Worm (Caenorhabditis elegans) whole organism, midembryonic: Measurements from ENCODE around the gene clec-41.

Experiments
- T22C8.4 ChIP-seq: fragments of 200-800 bp; sonication (Bioruptor generic); IDR thresholded peaks from 2 replicates; pipeline ENCODE4 v1.3.6; 2022; ENCODE audit warnings: missing genetic modification characterization, missing compliant biosample characterization
- cog-1 ChIP-seq: sonication (generic microtip); optimal IDR thresholded peaks from 2 replicates; lab custom pipeline; 2016; ENCODE audit warnings: missing genetic modification characterization, missing compliant biosample characterization
- flt-1 ChIP-seq: fragments of 200-800 bp; sonication (Bioruptor generic); IDR thresholded peaks from 2 replicates; pipeline ENCODE4 v1.3.6; 2022; ENCODE audit warnings: missing genetic modification characterization, missing compliant biosample characterization
- klf-2 ChIP-seq: fragments of 200-800 bp; sonication (Bioruptor generic); conservative IDR thresholded peaks from 2 replicates; pipeline ENCODE4 v1.3.6; 2022; ENCODE audit warnings: missing genetic modification reagents, missing genetic modification characterization, missing compliant biosample characterization
- ref-1 ChIP-seq: fragments of 200-800 bp; sonication (Bioruptor generic); conservative IDR thresholded peaks from 2 replicates; pipeline ENCODE4 v1.3.6; 2022; ENCODE audit warnings: missing genetic modification reagents, missing genetic modification characterization, missing compliant biosample characterization

DNA sequence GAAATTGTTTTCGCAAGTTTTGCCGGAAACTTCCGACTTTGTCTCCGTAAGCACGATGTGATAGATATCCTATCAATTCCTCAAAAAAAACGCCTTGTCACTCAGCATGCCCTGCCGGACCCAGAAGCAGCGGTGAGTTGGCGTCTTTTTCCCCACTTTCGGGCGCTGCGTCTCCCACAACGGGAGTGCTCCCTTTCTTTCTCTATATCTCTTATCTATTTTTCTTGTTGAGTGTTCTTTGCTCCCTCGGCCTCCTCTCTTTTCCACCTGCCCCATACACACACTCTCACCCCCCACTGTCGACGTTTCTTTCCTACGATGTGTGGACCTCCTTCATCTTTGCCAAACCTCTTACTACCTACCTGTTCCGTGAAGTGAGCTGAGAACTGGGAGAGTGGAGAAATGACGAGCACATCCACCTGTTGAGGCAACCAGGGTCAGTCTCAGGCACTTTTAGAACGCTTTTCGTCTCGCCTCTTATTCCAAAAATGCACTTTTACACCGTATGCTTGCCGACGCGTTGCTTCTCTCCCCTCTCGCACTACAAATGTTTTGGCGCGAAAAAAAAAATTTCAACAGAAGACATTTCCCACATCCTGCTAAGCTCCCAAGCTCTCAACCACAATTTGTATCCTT, 51.9 kb downstream of the clec-41 start:
- TF ChIP-seq ref-1 (GFP tag; lab: Robert Waterston, UW), result no peak
- TF ChIP-seq T22C8.4 (GFP tag; lab: Robert Waterston, UW), result no peak
- 0 out of 2 replicates have a peak, but pooled peaks have one; percentile 29 for TF ChIP-seq klf-2 (GFP tag; lab: Robert Waterston, UW)
- no peak for TF ChIP-seq flt-1 (GFP tag; lab: Robert Waterston, UW)
- TF ChIP-seq cog-1 (tag; lab: Kevin White, UChicago), result peak; percentile 30
